Fruit fly (Drosophila melanogaster) whole organism, embryonic: ENCODE results near the gene CG32459.

ENCODE experiments used
- Atf3 ChIP-seq: fragments of 200-800 bp; sonication (Bioruptor generic); optimal IDR thresholded peaks from 3 replicates; lab custom pipeline; 2016; ENCODE audit warnings: missing biosample characterization, missing genetic modification characterization
- CG14710 ChIP-seq: fragments of 200-800 bp; sonication (Bioruptor generic); optimal IDR thresholded peaks from 3 replicates; lab custom pipeline; 2019; ENCODE audit warnings: missing biosample characterization, mild to moderate bottlenecking, missing genetic modification characterization, moderate library complexity
- CG18011 ChIP-seq: fragments of 200-800 bp; sonication (Bioruptor generic); optimal IDR thresholded peaks from 2 replicates; lab custom pipeline; 2017; ENCODE audit warnings: missing biosample characterization, missing genetic modification characterization, mild to moderate bottlenecking, moderate library complexity, missing genotype
- CG34422 ChIP-seq: fragments of 200-800 bp; sonication (Bioruptor generic); IDR thresholded peaks from 3 replicates; pipeline ENCODE4 v1.3.6; 2022; ENCODE audit warnings: missing biosample characterization, missing genetic modification characterization
- CG9215 ChIP-seq: fragments of 200-800 bp; sonication (Bioruptor generic); IDR thresholded peaks from 2 replicates; pipeline ENCODE4 v1.3.6; 2022; ENCODE audit warnings: missing biosample characterization, missing genetic modification characterization
- Chrac-16 ChIP-seq: fragments of 200-800 bp; sonication (Bioruptor generic); optimal IDR thresholded peaks from 3 replicates; lab custom pipeline; 2016; ENCODE audit warnings: missing biosample characterization, missing genetic modification characterization
- HmgD ChIP-seq: fragments of 200-800 bp; sonication (Bioruptor generic); optimal IDR thresholded peaks from 3 replicates; lab custom pipeline; 2016; ENCODE audit warnings: missing biosample characterization, missing genetic modification characterization
- ato ChIP-seq: fragments of 200-800 bp; sonication (Bioruptor generic); IDR thresholded peaks from 2 replicates; pipeline ENCODE4 v1.3.6; 2022; ENCODE audit warnings: missing biosample characterization, missing genetic modification characterization; ENCODE audit not compliant: partially characterized antibody
- dmrt99B ChIP-seq: fragments of 200-800 bp; sonication (Bioruptor generic); optimal IDR thresholded peaks from 2 replicates; lab custom pipeline; 2018; ENCODE audit warnings: missing biosample characterization, mild to moderate bottlenecking, missing genetic modification characterization, moderate library complexity
- yki ChIP-seq: fragments of >200 bp; optimal IDR thresholded peaks from 3 replicates; lab custom pipeline; 2018

dm6 chr3L:22863367-22864078 is 7.7 kb upstream of the CG32459 start, which contains the start of gene CG33169:
- TF ChIP-seq Chrac-16 (GFP tag; lab: Kevin White, UChicago): peak; percentile 71
- TF ChIP-seq CG9215 (GFP tag; lab: Robert Waterston, UW): peak; percentile 80
- peak; percentile 70 for TF ChIP-seq ato
- TF ChIP-seq yki (lab: Kevin White, UChicago): no peak
- TF ChIP-seq Atf3 (GFP tag; lab: Kevin White, UChicago): peak; percentile 96
- TF ChIP-seq dmrt99B (tag; lab: Kevin White, UChicago): peak; percentile 61
- peak; percentile 79 for TF ChIP-seq CG14710
- peak; percentile 98 for TF ChIP-seq HmgD (GFP tag; lab: Kevin White, UChicago)
- peak; percentile 100 for TF ChIP-seq CG18011
- peak; percentile 95 for TF ChIP-seq CG34422 (GFP tag; lab: Robert Waterston, UW)
